Worm (Caenorhabditis elegans) whole organism, L4 larva: ENCODE results near the gene C09G4.4.

ENCODE experiments used
- Y105C5A.15 ChIP-seq: fragments of 200-800 bp; sonication (Bioruptor generic); IDR thresholded peaks from 2 replicates; pipeline ENCODE4 v1.3.6; 2022; ENCODE audit warnings: missing genetic modification characterization, missing compliant biosample characterization
- ZK546.5 ChIP-seq, 2 experiments: sonication (generic microtip); optimal IDR thresholded peaks; 2 replicates each; lab custom pipeline; 2017; ENCODE audit warnings: missing biosample characterization in 2 of 2, missing genetic modification characterization in 2 of 2
- aly-2 ChIP-seq: sonication (generic microtip); optimal IDR thresholded peaks from 2 replicates; lab custom pipeline; 2018; ENCODE audit warnings: missing biosample characterization, missing genetic modification characterization
- daf-16 ChIP-seq, 3 experiments: sonication (generic microtip); optimal IDR thresholded peaks; 2 replicates each; lab custom pipeline; 2016 to 2017; ENCODE audit warnings: missing genetic modification characterization in 3 of 3, missing genetic modification reagents in 3 of 3, mild to moderate bottlenecking in 2 of 3, missing compliant biosample characterization in 2 of 3, missing biosample characterization in 1 of 3, moderate library complexity in 1 of 3
- gei-8 ChIP-seq: fragments of 200-800 bp; sonication (Bioruptor generic); optimal IDR thresholded peaks from 2 replicates; lab custom pipeline; 2018; ENCODE audit warnings: mild to moderate bottlenecking, missing genetic modification characterization, missing compliant biosample characterization
- lim-7 ChIP-seq: fragments of 200-800 bp; sonication (Bioruptor generic); IDR thresholded peaks from 2 replicates; pipeline ENCODE4 v1.3.6; 2022; ENCODE audit warnings: missing genetic modification characterization, missing compliant biosample characterization
- lin-39 ChIP-seq: fragments of 150-350 bp; optimal IDR thresholded peaks from 2 replicates; lab custom pipeline; 2014; ENCODE audit warnings: missing biosample characterization, missing genetic modification reagents, missing genetic modification characterization
- lsy-2 ChIP-seq, 2 experiments: fragments of 150-350 bp in 1 of 2; sonication (generic microtip) in 1 of 2; optimal IDR thresholded peaks; 2 replicates each; lab custom pipeline; 2014 to 2017; ENCODE audit warnings: missing biosample characterization in 2 of 2, missing genetic modification characterization in 2 of 2
- pqm-1 ChIP-seq: sonication (generic microtip); optimal IDR thresholded peaks from 2 replicates; lab custom pipeline; 2017; ENCODE audit warnings: missing biosample characterization, missing genetic modification characterization
- ztf-11 ChIP-seq: fragments of 150-350 bp; optimal IDR thresholded peaks from 2 replicates; lab custom pipeline; 2014; ENCODE audit warnings: missing biosample characterization, missing genetic modification characterization

DNA sequence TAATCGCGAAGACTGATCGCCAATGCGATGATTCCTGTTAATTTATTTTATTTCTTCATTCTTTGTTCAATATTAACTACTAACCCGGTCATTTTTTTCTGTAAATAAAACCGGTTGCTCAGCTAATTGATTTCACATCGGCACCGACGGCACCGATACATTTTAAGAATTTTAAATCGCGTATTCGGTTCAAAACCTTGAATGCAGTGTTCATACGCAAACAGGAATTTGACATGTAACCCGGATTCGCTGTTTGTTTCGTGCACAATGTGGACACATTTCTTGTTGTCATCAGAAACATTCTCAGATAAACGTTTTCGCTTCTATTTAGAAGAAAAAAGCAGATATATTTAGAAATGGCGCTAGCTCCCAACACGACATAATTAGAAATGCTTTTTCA, 12.8 kb upstream of the C09G4.4 start:
- TF ChIP-seq pqm-1 (tag; lab: Kevin White, UChicago) (no peak), daf-16 (GFP tag; optimal IDR thresholded peaks at IDR 0.05; lab: Kevin White, UChicago) (no peak), daf-16 (tag; optimal IDR thresholded peaks at IDR 0.05; lab: Kevin White, UChicago) (no peak), lim-7 (GFP tag; lab: Robert Waterston, UW) (no peak), aly-2 (tag; lab: Kevin White, UChicago) (no peak), lin-39 (tag; lab: Kevin White, UChicago) (no peak), Y105C5A.15 (GFP tag; lab: Robert Waterston, UW) (no peak), gei-8 (GFP tag; lab: Kevin White, UChicago) (no peak), ZK546.5 (tag; optimal IDR thresholded peaks at IDR 0.05; lab: Kevin White, UChicago) (no peak), ztf-11 (tag; lab: Kevin White, UChicago) (no peak), lsy-2 (tag; optimal IDR thresholded peaks at IDR 0.05; lab: Kevin White, UChicago) (no peak)
